Worm (Caenorhabditis elegans) whole organism, late embryonic: ENCODE results near the gene ilkp-1.

Source experiments
- C08G9.2 ChIP-seq: sonication (generic microtip); optimal IDR thresholded peaks from 2 replicates; lab custom pipeline; 2016; ENCODE audit warnings: mild to moderate bottlenecking, missing genetic modification characterization, moderate library complexity, missing compliant biosample characterization
- K09A11.1 ChIP-seq: sonication (generic microtip); optimal IDR thresholded peaks from 2 replicates; lab custom pipeline; 2017; ENCODE audit warnings: antibody characterized with exemption, mild to moderate bottlenecking, missing genetic modification characterization, missing compliant biosample characterization; ENCODE audit not compliant: insufficient read depth
- T23F11.4 ChIP-seq: fragments of 200-800 bp; sonication (Bioruptor generic); optimal IDR thresholded peaks from 2 replicates; lab custom pipeline; 2018; ENCODE audit warnings: mild to moderate bottlenecking, missing genetic modification characterization, missing compliant biosample characterization
- ama-1 ChIP-seq: fragments of 150-350 bp; optimal IDR thresholded peaks from 2 replicates; lab custom pipeline; 2014
- ceh-14 ChIP-seq: sonication (generic microtip); optimal IDR thresholded peaks from 2 replicates; lab custom pipeline; 2016; ENCODE audit warnings: missing genotype, missing genetic modification characterization, missing compliant biosample characterization
- ceh-2 ChIP-seq: sonication (generic microtip); optimal IDR thresholded peaks from 2 replicates; lab custom pipeline; 2016; ENCODE audit warnings: missing genotype, missing genetic modification characterization, missing compliant biosample characterization
- ceh-22 ChIP-seq: sonication (generic microtip); optimal IDR thresholded peaks from 2 replicates; lab custom pipeline; 2017; ENCODE audit warnings: missing biosample characterization, missing genetic modification characterization
- ceh-30 ChIP-seq: fragments of 150-350 bp; optimal IDR thresholded peaks from 2 replicates; lab custom pipeline; 2014; ENCODE audit warnings: missing biosample characterization, missing genetic modification characterization
- ceh-48 ChIP-seq: sonication (generic microtip); optimal IDR thresholded peaks from 2 replicates; lab custom pipeline; 2016; ENCODE audit warnings: missing genetic modification characterization, inconsistent platforms, missing compliant biosample characterization
- dve-1 ChIP-seq: sonication (generic microtip); optimal IDR thresholded peaks from 2 replicates; lab custom pipeline; 2017; ENCODE audit warnings: antibody characterized with exemption, mild to moderate bottlenecking, missing genetic modification characterization, missing compliant biosample characterization
- elt-2 ChIP-seq: sonication (generic microtip); optimal IDR thresholded peaks from 2 replicates; lab custom pipeline; 2016; ENCODE audit warnings: missing genetic modification reagents, missing genetic modification characterization, missing compliant biosample characterization
- elt-4 ChIP-seq: sonication (generic microtip); optimal IDR thresholded peaks from 2 replicates; lab custom pipeline; 2016; ENCODE audit warnings: missing genetic modification characterization, missing compliant biosample characterization
- ets-4 ChIP-seq: sonication (generic microtip); optimal IDR thresholded peaks from 2 replicates; lab custom pipeline; 2016; ENCODE audit warnings: missing genetic modification characterization, missing compliant biosample characterization
- fax-1 ChIP-seq: sonication (generic microtip); optimal IDR thresholded peaks from 2 replicates; lab custom pipeline; 2016; ENCODE audit warnings: missing genotype, missing genetic modification characterization, missing compliant biosample characterization
- fkh-6 ChIP-seq: sonication (generic microtip); optimal IDR thresholded peaks from 2 replicates; lab custom pipeline; 2016; ENCODE audit warnings: missing genetic modification characterization, missing compliant biosample characterization
- gmeb-2 ChIP-seq: sonication (generic microtip); optimal IDR thresholded peaks from 2 replicates; lab custom pipeline; 2016; ENCODE audit warnings: missing genetic modification characterization, inconsistent platforms, missing compliant biosample characterization
- hlh-13 ChIP-seq: fragments of 200-800 bp; sonication (Bioruptor generic); optimal IDR thresholded peaks from 2 replicates; lab custom pipeline; 2018; ENCODE audit warnings: mild to moderate bottlenecking, missing genetic modification characterization, missing compliant biosample characterization
- hlh-8 ChIP-seq: sonication (generic microtip); optimal IDR thresholded peaks from 2 replicates; lab custom pipeline; 2016; ENCODE audit warnings: missing genotype, missing genetic modification characterization, missing compliant biosample characterization
- lim-6 ChIP-seq: sonication (generic microtip); optimal IDR thresholded peaks from 2 replicates; lab custom pipeline; 2016; ENCODE audit warnings: missing genetic modification characterization, missing compliant biosample characterization
- lin-11 ChIP-seq: fragments of 200-800 bp; sonication (Bioruptor generic); optimal IDR thresholded peaks from 2 replicates; lab custom pipeline; 2018; ENCODE audit warnings: mild to moderate bottlenecking, missing genetic modification characterization, missing compliant biosample characterization
- madf-2 ChIP-seq: sonication (generic microtip); optimal IDR thresholded peaks from 2 replicates; lab custom pipeline; 2017; ENCODE audit warnings: missing genetic modification characterization, missing compliant biosample characterization
- mec-3 ChIP-seq: sonication (generic microtip); optimal IDR thresholded peaks from 2 replicates; lab custom pipeline; 2016; ENCODE audit warnings: borderline replicate concordance, missing genetic modification characterization, missing compliant biosample characterization
- nfya-1 ChIP-seq: sonication (generic microtip); optimal IDR thresholded peaks from 2 replicates; lab custom pipeline; 2017; ENCODE audit warnings: missing genetic modification characterization, mild to moderate bottlenecking, missing compliant biosample characterization, antibody characterized with exemption, moderate library complexity
- nhr-11 ChIP-seq: fragments of 150-350 bp; optimal IDR thresholded peaks from 2 replicates; lab custom pipeline; 2014; ENCODE audit warnings: missing biosample characterization, missing genetic modification characterization
- nhr-232 ChIP-seq: sonication (generic microtip); optimal IDR thresholded peaks from 2 replicates; lab custom pipeline; 2016; ENCODE audit warnings: missing genetic modification characterization, missing compliant biosample characterization
- pag-3 ChIP-seq: sonication (generic microtip); optimal IDR thresholded peaks from 2 replicates; lab custom pipeline; 2016; ENCODE audit warnings: missing compliant biosample characterization, missing genetic modification characterization, borderline replicate concordance
- pat-9 ChIP-seq: fragments of 200-800 bp; sonication (Bioruptor generic); optimal IDR thresholded peaks from 2 replicates; lab custom pipeline; 2018; ENCODE audit warnings: mild to moderate bottlenecking, missing genetic modification characterization, moderate library complexity, missing compliant biosample characterization
- pqm-1 ChIP-seq: sonication (generic microtip); optimal IDR thresholded peaks from 2 replicates; lab custom pipeline; 2016; ENCODE audit warnings: missing genetic modification characterization, missing compliant biosample characterization
- sdc-2 ChIP-seq: sonication (generic microtip); optimal IDR thresholded peaks from 2 replicates; lab custom pipeline; 2016; ENCODE audit warnings: missing genotype, missing genetic modification characterization, missing compliant biosample characterization
- sox-2 ChIP-seq: fragments of 200-800 bp; sonication (Bioruptor generic); IDR thresholded peaks from 2 replicates; pipeline ENCODE4 v1.3.6; 2022; ENCODE audit warnings: missing genetic modification reagents, missing genetic modification characterization, missing compliant biosample characterization
- tbx-2 ChIP-seq: sonication (generic microtip); optimal IDR thresholded peaks from 2 replicates; lab custom pipeline; 2016; ENCODE audit warnings: missing genetic modification characterization, missing compliant biosample characterization
- ttx-3 ChIP-seq: sonication (generic microtip); optimal IDR thresholded peaks from 2 replicates; lab custom pipeline; 2016; ENCODE audit warnings: missing genetic modification reagents, missing genetic modification characterization, missing compliant biosample characterization
- unc-3 ChIP-seq, 2 experiments: fragments of 200-800 bp in 1 of 2; sonication (Bioruptor generic) in 1 of 2; sonication (generic microtip) in 1 of 2; conservative IDR thresholded peaks in 1 of 2; optimal IDR thresholded peaks in 1 of 2; 2 replicates each; pipeline versions ENCODE4 v1.3.6 to Lab custom; 2016 to 2022; ENCODE audit warnings: missing compliant biosample characterization in 2 of 2, missing genetic modification characterization in 2 of 2, missing genetic modification reagents in 1 of 2
- unc-86 ChIP-seq: sonication (generic microtip); optimal IDR thresholded peaks from 2 replicates; lab custom pipeline; 2016; ENCODE audit warnings: missing genetic modification characterization, missing compliant biosample characterization
- zip-5 ChIP-seq: sonication (generic microtip); optimal IDR thresholded peaks from 2 replicates; lab custom pipeline; 2016; ENCODE audit warnings: missing genetic modification characterization, missing compliant biosample characterization
- ztf-16 ChIP-seq: sonication (generic microtip); optimal IDR thresholded peaks from 2 replicates; lab custom pipeline; 2017; ENCODE audit warnings: missing genetic modification characterization, missing compliant biosample characterization

The ilkp-1 gene

DNA sequence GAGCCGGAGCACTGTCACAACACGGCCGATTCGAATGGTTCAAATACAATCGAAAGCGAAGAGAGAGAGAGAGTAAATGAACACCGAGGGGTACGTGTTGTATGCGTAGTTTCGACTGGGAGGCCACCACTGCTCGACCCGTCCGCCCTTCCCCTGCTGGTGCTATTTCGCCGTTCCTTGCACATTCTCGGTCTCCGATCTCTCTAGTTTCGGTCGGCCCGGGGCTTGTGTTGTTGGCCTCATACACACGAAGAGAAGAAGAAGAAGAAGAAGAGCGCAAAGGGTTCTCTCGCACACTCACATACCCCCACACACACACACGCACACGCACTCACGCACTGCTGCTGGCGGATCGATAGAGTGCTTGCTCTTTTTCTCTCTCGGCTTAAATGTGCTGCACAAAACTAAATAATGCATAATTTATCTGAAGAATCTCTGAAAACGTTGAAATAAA, 7.2 kb upstream of the ilkp-1 start (continued):
- TF ChIP-seq hlh-8 (tag; lab: Kevin White, UChicago) (no peak), tbx-2 (tag; lab: Kevin White, UChicago) (peak; percentile 81), lin-11 (tag; lab: Kevin White, UChicago) (no peak), dve-1 (tag; lab: Kevin White, UChicago) (no peak), nhr-232 (no peak), elt-2 (tag; lab: Kevin White, UChicago) (peak; percentile 73), T23F11.4 (no peak), pag-3 (tag; lab: Kevin White, UChicago) (no peak), madf-2 (no peak), ama-1 (lab: Kevin White, UChicago) (no peak), gmeb-2 (tag; lab: Kevin White, UChicago) (no peak), elt-4 (no peak), pqm-1 (tag; lab: Kevin White, UChicago) (peak; percentile 47), nfya-1 (peak; percentile 83), sox-2 (GFP tag; lab: Robert Waterston, UW) (no peak), mec-3 (no peak), C08G9.2 (tag; lab: Kevin White, UChicago) (peak; percentile 5), lim-6 (tag; lab: Kevin White, UChicago) (no peak), K09A11.1 (peak; percentile 63), fax-1 (tag; lab: Kevin White, UChicago) (no peak), zip-5 (no peak), pat-9 (tag; lab: Kevin White, UChicago) (peak; percentile 36), ceh-48 (peak; percentile 88), unc-3 (GFP tag; conservative IDR thresholded peaks at IDR 0.05; lab: Robert Waterston, UW) (no peak), unc-3 (tag; optimal IDR thresholded peaks at IDR 0.05; lab: Kevin White, UChicago) (peak; percentile 15), unc-86 (tag; lab: Kevin White, UChicago) (peak; percentile 1), ttx-3 (no peak), sdc-2 (tag; lab: Kevin White, UChicago) (peak; percentile 48), ceh-22 (tag; lab: Kevin White, UChicago) (no peak)
- TF ChIP-seq, all 69 proteins: peak for 34

DNA sequence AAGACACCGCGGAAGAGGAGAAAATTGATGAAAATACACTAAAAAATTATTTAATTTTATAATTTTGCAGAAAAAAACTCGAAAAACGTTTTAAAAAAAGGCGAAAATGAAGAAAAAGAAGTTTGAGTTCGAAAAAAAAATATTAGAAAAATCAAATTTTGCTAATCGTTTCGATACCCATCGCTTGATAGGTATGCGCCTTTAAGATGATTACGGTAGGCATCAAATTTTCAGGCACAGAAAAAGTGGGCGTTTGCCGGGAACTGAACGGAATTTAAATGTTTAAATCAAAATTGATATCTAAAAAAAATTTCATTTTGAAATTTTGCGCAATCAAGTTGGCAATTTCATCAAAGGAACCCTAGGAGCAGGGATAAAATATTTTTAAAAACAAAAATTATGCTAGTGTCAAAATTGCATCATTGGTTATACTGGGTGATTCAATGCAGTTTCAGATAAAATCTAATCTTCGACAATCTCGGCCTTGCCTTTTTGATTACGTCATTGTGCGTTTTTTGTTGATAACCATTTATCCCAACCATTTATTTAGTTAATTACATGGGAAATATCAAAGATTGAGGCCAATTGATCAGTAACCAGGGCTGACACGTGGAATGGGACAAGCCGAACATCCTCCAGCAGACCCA, 6.4 kb upstream of the ilkp-1 start:
- no peak for TF ChIP-seq hlh-8 (tag; lab: Kevin White, UChicago)
- TF ChIP-seq ztf-16 (tag; lab: Kevin White, UChicago) = no peak
- no peak for TF ChIP-seq nhr-11 (tag; lab: Kevin White, UChicago)
- TF ChIP-seq ama-1 (lab: Kevin White, UChicago) = no peak
- TF ChIP-seq unc-86 (tag; lab: Kevin White, UChicago) = no peak

DNA sequence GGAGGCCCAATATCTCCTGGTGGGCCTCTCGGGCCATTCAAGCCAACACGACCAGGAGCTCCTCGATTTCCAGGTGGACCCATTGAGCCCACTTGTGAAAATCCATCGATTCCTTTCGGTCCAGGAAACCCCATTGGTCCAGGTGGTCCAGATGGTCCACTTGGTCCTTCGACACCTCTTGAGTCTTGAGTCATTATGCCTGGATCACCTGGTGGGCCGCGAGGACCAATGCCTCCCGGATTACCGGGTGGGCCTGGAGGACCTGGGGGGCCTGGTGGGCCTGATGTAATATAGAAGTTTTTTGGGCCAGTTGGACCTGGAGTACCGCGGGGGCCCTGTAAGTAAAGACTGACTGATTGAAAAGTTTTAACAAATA, 5.9 kb upstream of the ilkp-1 start:
- TF ChIP-seq nhr-11 (tag; lab: Kevin White, UChicago) (no peak), fkh-6 (peak; percentile 48)
- TF ChIP-seq, all 69 proteins: peak for 1

DNA sequence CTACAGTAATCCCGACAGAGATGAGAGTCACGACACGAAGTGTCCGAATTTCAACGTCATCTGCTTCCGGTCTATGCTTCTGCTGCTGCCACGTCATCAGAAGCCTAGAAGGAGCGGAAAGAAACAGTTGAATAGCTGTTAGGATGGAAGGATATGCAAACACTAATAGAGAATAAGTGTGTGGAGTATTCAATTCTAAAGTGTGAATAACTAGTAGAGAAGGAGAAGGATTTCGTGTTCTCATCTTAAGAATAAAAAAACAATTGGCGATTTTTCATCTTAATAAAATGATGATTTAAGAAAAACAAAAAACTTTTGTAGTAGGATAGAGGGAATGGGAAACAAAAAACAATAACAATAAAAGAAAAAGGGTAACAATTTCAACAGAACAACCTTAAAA, 4.2 kb upstream of the ilkp-1 start, which contains the start of gene col-83:
col-83 (minus strand) TSS at position 101 of the 400 bp plus-strand sequence.
- TF ChIP-seq ets-4 (tag; lab: Kevin White, UChicago) = no peak
- TF ChIP-seq ceh-22 (tag; lab: Kevin White, UChicago) = no peak
- no peak for TF ChIP-seq unc-86 (tag; lab: Kevin White, UChicago)
- no peak for TF ChIP-seq ceh-14
- no peak for TF ChIP-seq hlh-13 (GFP tag; lab: Kevin White, UChicago)
- TF ChIP-seq gmeb-2 (tag; lab: Kevin White, UChicago) = no peak
- no peak for TF ChIP-seq ceh-30 (tag; lab: Kevin White, UChicago)
- no peak for TF ChIP-seq madf-2
- no peak for TF ChIP-seq sdc-2 (tag; lab: Kevin White, UChicago)
- no peak for TF ChIP-seq ceh-2 (tag; lab: Kevin White, UChicago)
